Fruit fly (Drosophila melanogaster) whole organism, embryonic: ENCODE results near the gene Nup98-96.
A peak's percentile ranks its signal among the peaks of the same experiment; 100 is the strongest.

Experiments used
- CG11504 ChIP-seq: fragments of 200-800 bp; sonication (Bioruptor generic); optimal IDR thresholded peaks from 3 replicates; lab custom pipeline; 2019; ENCODE audit warnings: missing biosample characterization, mild to moderate bottlenecking, missing genetic modification characterization, moderate library complexity
- CG12071 ChIP-seq: fragments of 200-800 bp; sonication (Bioruptor generic); optimal IDR thresholded peaks from 3 replicates; lab custom pipeline; 2018; ENCODE audit warnings: missing biosample characterization, mild to moderate bottlenecking, missing genetic modification characterization
- CG14667 ChIP-seq: fragments of 200-800 bp; sonication (Bioruptor generic); IDR thresholded peaks from 2 replicates; pipeline ENCODE4 v1.3.6; 2022; ENCODE audit warnings: missing biosample characterization, missing genetic modification characterization
- CG16779 ChIP-seq: fragments of 200-800 bp; sonication (Bioruptor generic); IDR thresholded peaks from 2 replicates; pipeline ENCODE4 v1.3.6; 2022; ENCODE audit warnings: missing biosample characterization, missing genetic modification characterization
- CG2875 ChIP-seq: fragments of 200-800 bp; sonication (Bioruptor generic); optimal IDR thresholded peaks from 2 replicates; lab custom pipeline; 2017; ENCODE audit warnings: missing biosample characterization, mild to moderate bottlenecking, missing genetic modification characterization, missing genetic modification reagents
- CG31224 ChIP-seq: fragments of 200-800 bp; sonication (Bioruptor generic); IDR thresholded peaks from 2 replicates; pipeline ENCODE4 v1.3.6; 2022; ENCODE audit warnings: missing biosample characterization, missing genetic modification characterization
- CG32767 ChIP-seq: fragments of 200-800 bp; sonication (Bioruptor generic); IDR thresholded peaks from 2 replicates; pipeline ENCODE4 v1.3.6; 2022; ENCODE audit warnings: missing biosample characterization, missing genetic modification characterization
- CG3407 ChIP-seq: fragments of 200-800 bp; sonication (Bioruptor generic); optimal IDR thresholded peaks from 2 replicates; lab custom pipeline; 2018; ENCODE audit warnings: missing biosample characterization, mild to moderate bottlenecking, missing genetic modification characterization
- CG4404 ChIP-seq: fragments of 200-800 bp; sonication (Bioruptor generic); IDR thresholded peaks from 2 replicates; pipeline ENCODE4 v1.3.6; 2022; ENCODE audit warnings: missing biosample characterization, missing genetic modification characterization
- CG5180 ChIP-seq: fragments of 200-800 bp; sonication (Bioruptor generic); optimal IDR thresholded peaks from 3 replicates; lab custom pipeline; 2017; ENCODE audit warnings: missing biosample characterization, missing genetic modification characterization, mild to moderate bottlenecking, moderate library complexity, missing genetic modification reagents
- CG7745 ChIP-seq: fragments of 200-800 bp; sonication (Bioruptor generic); optimal IDR thresholded peaks from 2 replicates; lab custom pipeline; 2018; ENCODE audit warnings: missing biosample characterization, mild to moderate bottlenecking, missing genetic modification characterization, moderate library complexity
- CG8359 ChIP-seq: fragments of 200-800 bp; sonication (Bioruptor generic); optimal IDR thresholded peaks from 2 replicates; lab custom pipeline; 2017; ENCODE audit warnings: missing biosample characterization, mild to moderate bottlenecking, missing genetic modification characterization, borderline replicate concordance
- CkIIα-i1 ChIP-seq: fragments of 200-800 bp; sonication (Bioruptor generic); IDR thresholded peaks from 2 replicates; pipeline ENCODE4 v1.3.6; 2022; ENCODE audit warnings: missing biosample characterization, missing genetic modification characterization
- D19B ChIP-seq: fragments of 200-800 bp; sonication (Bioruptor generic); optimal IDR thresholded peaks from 2 replicates; lab custom pipeline; 2017; ENCODE audit warnings: missing biosample characterization, mild to moderate bottlenecking, missing genetic modification characterization
- Deaf1 ChIP-seq: fragments of 200-800 bp; optimal IDR thresholded peaks from 3 replicates; lab custom pipeline; 2019; ENCODE audit warnings: missing biosample characterization, mild to moderate bottlenecking, missing genetic modification characterization, moderate library complexity
- Dip3 ChIP-seq: fragments of 200-800 bp; sonication (Bioruptor generic); optimal IDR thresholded peaks from 3 replicates; lab custom pipeline; 2016; ENCODE audit warnings: missing biosample characterization, missing genetic modification characterization
- Doc3 ChIP-seq: fragments of 200-800 bp; sonication (Bioruptor generic); IDR thresholded peaks from 3 replicates; pipeline ENCODE4 v1.3.6; 2022; ENCODE audit warnings: missing biosample characterization, missing genetic modification characterization; ENCODE audit not compliant: partially characterized antibody
- Fer3 ChIP-seq: fragments of 200-800 bp; sonication (Bioruptor generic); optimal IDR thresholded peaks from 2 replicates; lab custom pipeline; 2018; ENCODE audit warnings: missing biosample characterization, mild to moderate bottlenecking, missing genetic modification characterization, moderate library complexity
- HLH54F ChIP-seq: fragments of 200-800 bp; sonication (Bioruptor generic); optimal IDR thresholded peaks from 3 replicates; lab custom pipeline; 2016; ENCODE audit warnings: missing biosample characterization, missing genetic modification characterization
- Lpt ChIP-seq: fragments of >200 bp; optimal IDR thresholded peaks from 2 replicates; lab custom pipeline; 2018; ENCODE audit warnings: missing biosample characterization, missing genetic modification characterization
- Scr ChIP-seq: fragments of 200-800 bp; sonication (Bioruptor generic); IDR thresholded peaks from 2 replicates; pipeline ENCODE4 v1.3.6; 2022; ENCODE audit warnings: missing biosample characterization, missing genetic modification characterization; ENCODE audit not compliant: partially characterized antibody
- Spps ChIP-seq: fragments of 200-800 bp; sonication (Bioruptor generic); optimal IDR thresholded peaks from 2 replicates; lab custom pipeline; 2018; ENCODE audit warnings: missing biosample characterization, mild to moderate bottlenecking, missing genetic modification characterization
- Ssrp ChIP-seq: fragments of 200-800 bp; sonication (Bioruptor generic); optimal IDR thresholded peaks from 2 replicates; lab custom pipeline; 2018; ENCODE audit warnings: missing biosample characterization, mild to moderate bottlenecking, missing genetic modification characterization, moderate library complexity
- ash1 ChIP-seq: fragments of 200-800 bp; sonication (Bioruptor generic); optimal IDR thresholded peaks from 2 replicates; lab custom pipeline; 2018; ENCODE audit warnings: missing biosample characterization, mild to moderate bottlenecking, missing genetic modification characterization
- bbx ChIP-seq: fragments of 200-800 bp; sonication (Bioruptor generic); IDR thresholded peaks from 2 replicates; pipeline ENCODE4 v1.3.6; 2022; ENCODE audit warnings: missing biosample characterization, missing genetic modification characterization; ENCODE audit not compliant: partially characterized antibody
- cg ChIP-seq: fragments of 200-800 bp; sonication (Bioruptor generic); optimal IDR thresholded peaks from 3 replicates; lab custom pipeline; 2019; ENCODE audit warnings: missing biosample characterization, mild to moderate bottlenecking, missing genetic modification characterization, moderate library complexity
- chinmo ChIP-seq: fragments of 200-800 bp; sonication (Bioruptor generic); IDR thresholded peaks from 4 replicates; pipeline ENCODE4 v1.3.6; 2022; ENCODE audit warnings: missing biosample characterization, missing genetic modification characterization; ENCODE audit not compliant: partially characterized antibody
- chn ChIP-seq: fragments of 200-800 bp; sonication (Bioruptor generic); optimal IDR thresholded peaks from 2 replicates; lab custom pipeline; 2016; ENCODE audit warnings: missing biosample characterization, missing genetic modification characterization
- da ChIP-seq: fragments of 200-800 bp; sonication (Bioruptor generic); optimal IDR thresholded peaks from 2 replicates; lab custom pipeline; 2016; ENCODE audit warnings: missing biosample characterization, missing genetic modification characterization
- danr ChIP-seq: fragments of 200-800 bp; sonication (Bioruptor generic); IDR thresholded peaks from 2 replicates; pipeline ENCODE4 v1.3.6; 2022; ENCODE audit warnings: missing biosample characterization, missing genetic modification characterization
- dati ChIP-seq: fragments of 200-800 bp; sonication (Bioruptor generic); IDR thresholded peaks from 2 replicates; pipeline ENCODE4 v1.3.6; 2022; ENCODE audit warnings: missing biosample characterization, missing genetic modification characterization
- dimm ChIP-seq: fragments of 200-800 bp; sonication (Bioruptor generic); IDR thresholded peaks from 2 replicates; pipeline ENCODE4 v1.3.6; 2022; ENCODE audit warnings: missing biosample characterization, missing genetic modification characterization
- en ChIP-seq: fragments of 200-800 bp; sonication (Bioruptor generic); optimal IDR thresholded peaks from 2 replicates; lab custom pipeline; 2016; ENCODE audit warnings: missing biosample characterization, missing genetic modification characterization
- fd96Cb ChIP-seq: fragments of 200-800 bp; sonication (Bioruptor generic); optimal IDR thresholded peaks from 2 replicates; lab custom pipeline; 2018; ENCODE audit warnings: missing biosample characterization, mild to moderate bottlenecking, missing genetic modification characterization, moderate library complexity
- fru ChIP-seq: fragments of >200 bp; optimal IDR thresholded peaks from 2 replicates; lab custom pipeline; 2017
- ftz-f1 ChIP-seq: fragments of 200-800 bp; sonication (Bioruptor generic); optimal IDR thresholded peaks from 2 replicates; lab custom pipeline; 2016; ENCODE audit warnings: missing biosample characterization, missing genetic modification characterization
- gcm2 ChIP-seq: fragments of 200-800 bp; sonication (Bioruptor generic); optimal IDR thresholded peaks from 2 replicates; lab custom pipeline; 2016; ENCODE audit warnings: missing biosample characterization, missing genetic modification characterization
- ham ChIP-seq: fragments of 200-800 bp; sonication (Bioruptor generic); IDR thresholded peaks from 2 replicates; pipeline ENCODE4 v1.3.6; 2022; ENCODE audit warnings: missing biosample characterization, missing genetic modification characterization
- ind ChIP-seq: fragments of 200-800 bp; sonication (Bioruptor generic); optimal IDR thresholded peaks from 3 replicates; lab custom pipeline; 2016; ENCODE audit warnings: missing biosample characterization, missing genetic modification characterization
- insv ChIP-seq, 2 experiments: fragments of 200-800 bp; sonication (Bioruptor generic); optimal IDR thresholded peaks; 3 replicates each; lab custom pipeline; 2016 to 2018; ENCODE audit warnings: missing biosample characterization in 2 of 2, missing genetic modification characterization in 2 of 2
- jumu ChIP-seq: fragments of 200-800 bp; sonication (Bioruptor generic); optimal IDR thresholded peaks from 3 replicates; lab custom pipeline; 2016; ENCODE audit warnings: missing biosample characterization, missing genetic modification characterization
- kah ChIP-seq: fragments of 200-800 bp; sonication (Bioruptor generic); optimal IDR thresholded peaks from 2 replicates; lab custom pipeline; 2018; ENCODE audit warnings: missing biosample characterization, mild to moderate bottlenecking, missing genetic modification characterization
- nerfin-2 ChIP-seq: fragments of 200-800 bp; sonication (Bioruptor generic); IDR thresholded peaks from 2 replicates; pipeline ENCODE4 v1.3.6; 2022; ENCODE audit warnings: missing biosample characterization, missing genetic modification characterization; ENCODE audit not compliant: partially characterized antibody
- onecut ChIP-seq: fragments of 200-800 bp; sonication (Bioruptor generic); IDR thresholded peaks from 2 replicates; pipeline ENCODE4 v1.3.6; 2022; ENCODE audit warnings: missing biosample characterization, missing genetic modification characterization
- pho ChIP-seq: fragments of 200-800 bp; sonication (Bioruptor generic); optimal IDR thresholded peaks from 2 replicates; lab custom pipeline; 2016; ENCODE audit warnings: missing biosample characterization, missing genetic modification characterization
- psq ChIP-seq: fragments of 200-800 bp; sonication (Bioruptor generic); optimal IDR thresholded peaks from 2 replicates; lab custom pipeline; 2017; ENCODE audit warnings: missing biosample characterization, missing genetic modification characterization
- ssp ChIP-seq: fragments of 200-800 bp; sonication (Bioruptor generic); IDR thresholded peaks from 2 replicates; pipeline ENCODE4 v1.3.6; 2022; ENCODE audit warnings: missing biosample characterization, missing genetic modification characterization
- stc ChIP-seq: fragments of 200-800 bp; sonication (Bioruptor generic); IDR thresholded peaks from 2 replicates; pipeline ENCODE4 v1.3.6; 2022; ENCODE audit warnings: missing biosample characterization, missing genetic modification characterization
- trem ChIP-seq: fragments of 200-800 bp; optimal IDR thresholded peaks from 3 replicates; lab custom pipeline; 2019; ENCODE audit warnings: missing biosample characterization, mild to moderate bottlenecking, missing genetic modification characterization, moderate library complexity
- trh ChIP-seq: fragments of 200-800 bp; sonication (Bioruptor generic); optimal IDR thresholded peaks from 2 replicates; lab custom pipeline; 2016; ENCODE audit warnings: missing biosample characterization, missing genetic modification characterization
- wek ChIP-seq: fragments of 200-800 bp; sonication (Bioruptor generic); optimal IDR thresholded peaks from 3 replicates; lab custom pipeline; 2018; ENCODE audit warnings: missing biosample characterization, mild to moderate bottlenecking, missing genetic modification characterization, moderate library complexity
- yki ChIP-seq: fragments of >200 bp; optimal IDR thresholded peaks from 3 replicates; lab custom pipeline; 2018

Nup98-96 gene

DNA sequence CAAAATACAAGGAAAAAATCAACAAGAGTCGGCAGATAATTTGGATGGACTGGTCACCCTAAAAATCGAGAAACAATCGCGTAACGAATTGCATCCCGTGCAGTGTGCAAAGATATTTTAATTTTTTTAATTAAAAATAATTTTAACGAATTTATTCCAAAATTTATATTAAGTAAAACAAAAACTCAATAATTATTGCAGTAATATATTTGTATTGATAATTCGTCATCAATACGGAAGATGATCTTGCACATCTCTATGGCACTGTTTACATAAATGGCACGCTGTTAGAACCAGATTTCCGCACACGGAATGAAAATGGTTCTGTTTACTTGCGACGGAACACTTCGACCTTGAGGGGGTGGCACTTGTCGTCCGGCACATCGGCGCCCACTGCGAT lies 8.6 kb downstream of the Nup98-96 start, which contains the start of gene tst (continued):
- no peak for TF ChIP-seq CG5180 (GFP tag; lab: Kevin White, UChicago)
- TF ChIP-seq Doc3 (GFP tag; lab: Robert Waterston, UW): peak; percentile 28; the same call in 1 of the 3 replicates
- TF ChIP-seq Deaf1 (tag; lab: Kevin White, UChicago): no peak
- TF ChIP-seq CG31224: peak; percentile 92
- peak; percentile 75 for TF ChIP-seq D19B (GFP tag; lab: Kevin White, UChicago)
- no peak for TF ChIP-seq CG12071 (GFP tag; lab: Kevin White, UChicago)
- peak in 1 of 2 experiments; percentile 36 for TF ChIP-seq insv (GFP tag; optimal IDR thresholded peaks at IDR 0.05; lab: Kevin White, UChicago)
- TF ChIP-seq bbx (GFP tag; lab: Robert Waterston, UW): no peak
- peak; percentile 92 for TF ChIP-seq Fer3 (tag; lab: Kevin White, UChicago)
- TF ChIP-seq en (GFP tag; lab: Kevin White, UChicago): no peak
- TF ChIP-seq trem (tag; lab: Kevin White, UChicago): peak; percentile 91
- TF ChIP-seq HLH54F (GFP tag; lab: Kevin White, UChicago): peak; percentile 53
- TF ChIP-seq stc (GFP tag; lab: Robert Waterston, UW): peak; percentile 95
- no peak for TF ChIP-seq cg
- TF ChIP-seq trh: peak; percentile 84
- TF ChIP-seq ash1 (GFP tag; lab: Kevin White, UChicago): no peak
- peak; percentile 98 for TF ChIP-seq CG14667 (GFP tag; lab: Robert Waterston, UW)
- peak; percentile 39 for TF ChIP-seq gcm2
- peak; percentile 92 for TF ChIP-seq danr (GFP tag; lab: Robert Waterston, UW)
- no peak for TF ChIP-seq wek
- TF ChIP-seq Spps (tag; lab: Kevin White, UChicago): peak; percentile 83
- TF ChIP-seq ham (GFP tag; lab: Robert Waterston, UW): peak; percentile 79
- TF ChIP-seq jumu (GFP tag; lab: Kevin White, UChicago): peak; percentile 55
- TF ChIP-seq psq (GFP tag; lab: Kevin White, UChicago): peak; percentile 81
- peak; percentile 98 for TF ChIP-seq CG4404
- TF ChIP-seq CkIIα-i1 (GFP tag; lab: Robert Waterston, UW): peak; percentile 57
- peak; percentile 94 for TF ChIP-seq ind (GFP tag; lab: Kevin White, UChicago)
- TF ChIP-seq kah (GFP tag; lab: Kevin White, UChicago): peak; percentile 60
- peak; percentile 93 for TF ChIP-seq CG32767
- TF ChIP-seq dati (GFP tag; lab: Robert Waterston, UW): peak; percentile 78
- peak; percentile 47 for TF ChIP-seq Dip3
- TF ChIP-seq chn (GFP tag; lab: Kevin White, UChicago): peak; percentile 63
- TF ChIP-seq CG11504 (tag; lab: Kevin White, UChicago): peak; percentile 92
- peak; percentile 84 for TF ChIP-seq CG16779 (GFP tag; lab: Robert Waterston, UW)
- TF ChIP-seq CG7745: no peak
- no peak for TF ChIP-seq ftz-f1
- TF ChIP-seq CG2875 (GFP tag; lab: Kevin White, UChicago): peak; percentile 66
- TF ChIP-seq dimm: peak; percentile 90
- TF ChIP-seq onecut (GFP tag; lab: Robert Waterston, UW): peak; percentile 74
- TF ChIP-seq Ssrp (tag; lab: Kevin White, UChicago): peak; percentile 95
- no peak for TF ChIP-seq Lpt (GFP tag; lab: Kevin White, UChicago)
- peak; percentile 93 for TF ChIP-seq fd96Cb (tag; lab: Kevin White, UChicago)
- TF ChIP-seq nerfin-2: no peak
- TF ChIP-seq Scr (GFP tag; lab: Robert Waterston, UW): peak; percentile 61; the same call in 1 of the 2 replicates
- 0 out of 4 replicates have a peak, but pooled peaks have one; percentile 43 for TF ChIP-seq chinmo (GFP tag; lab: Robert Waterston, UW)
- peak; percentile 79 for TF ChIP-seq CG3407 (GFP tag; lab: Kevin White, UChicago)
- TF ChIP-seq yki (lab: Kevin White, UChicago): no peak
- peak; percentile 93 for TF ChIP-seq ssp (GFP tag; lab: Robert Waterston, UW)
- no peak for TF ChIP-seq fru (lab: Kevin White, UChicago)
- TF ChIP-seq da (GFP tag; lab: Kevin White, UChicago): no peak
- TF ChIP-seq pho (GFP tag; lab: Kevin White, UChicago): peak; percentile 19
- peak; percentile 54 for TF ChIP-seq CG8359 (GFP tag; lab: Kevin White, UChicago)
